Worm (Caenorhabditis elegans): Measurements from ENCODE around the gene W06D11.5.
"Not testable (repeated sequence)": the region's sequence is repeated elsewhere in the genome, so short reads cannot be mapped to it uniquely, and the experiment has no call there.

The W06D11.5 gene

ce11 chrX:12306565-12306964 lies 6.6 kb downstream of the W06D11.5 start, which contains the start of gene phf-32:
Gene phf-32, plus strand, starts transcription at chrX:12306865.
- TF ChIP-seq nfya-1 (tag; optimal IDR thresholded peaks at IDR 0.05; ENCODE audit: insufficient read depth) (no peak), egl-27 (tag; optimal IDR thresholded peaks at IDR 0.05) (no peak), nhr-43 (tag; optimal IDR thresholded peaks at IDR 0.05; ENCODE audit: poor library complexity, severe bottlenecking) (no peak), eor-1 (tag; optimal IDR thresholded peaks at IDR 0.05) (no peak)

ce11 chrX:12308045-12308499 lies 8.1 kb downstream of the W06D11.5 start, which contains the start of gene F17A2.16:
Gene F17A2.16, plus strand, starts transcription at chrX:12308449.
- not testable (repeated sequence) for TF ChIP-seq nhr-77, ztf-11, pha-4 (tag; optimal IDR thresholded peaks at IDR 0.05)

DNA sequence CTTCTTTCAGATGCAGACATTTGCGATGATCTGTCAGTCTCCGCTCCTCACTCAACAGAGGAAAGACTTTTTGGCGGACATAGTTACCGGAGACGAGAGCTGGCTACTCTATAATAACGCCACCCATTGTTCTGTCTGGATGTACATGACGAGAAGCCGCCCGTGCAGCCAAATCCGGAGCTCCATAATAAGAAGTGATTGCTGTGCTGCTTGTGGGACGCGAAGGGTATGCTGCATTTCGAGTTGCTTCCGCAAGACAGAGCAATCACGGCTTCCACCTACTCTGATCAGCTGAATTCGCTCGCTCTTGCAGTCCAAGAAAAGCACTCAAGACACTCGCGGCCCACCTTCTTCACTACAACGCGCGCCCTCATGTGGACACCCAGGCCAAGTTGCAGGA lies 13.8 kb downstream of the W06D11.5 start:
- no peak for TF ChIP-seq lin-39 (tag; optimal IDR thresholded peaks at IDR 0.05)
- TF ChIP-seq elt-1 (tag; optimal IDR thresholded peaks at IDR 0.05): no peak
- no peak for TF ChIP-seq egl-5 (tag; optimal IDR thresholded peaks at IDR 0.05)
- TF ChIP-seq nfya-1 (tag; optimal IDR thresholded peaks at IDR 0.05; ENCODE audit: insufficient read depth): no peak
- TF ChIP-seq nhr-23 (tag; optimal IDR thresholded peaks at IDR 0.05): no peak
- no peak for TF ChIP-seq lsy-12 (tag; optimal IDR thresholded peaks at IDR 0.05)
- TF ChIP-seq skn-1 (tag; optimal IDR thresholded peaks at IDR 0.05): no peak
- no peak for TF ChIP-seq eor-1 (tag; optimal IDR thresholded peaks at IDR 0.05)
- no peak for TF ChIP-seq unc-62 (GFP tag; optimal IDR thresholded peaks at IDR 0.05)
- TF ChIP-seq zag-1 (tag; optimal IDR thresholded peaks at IDR 0.05): no peak
- TF ChIP-seq pha-4 (tag; optimal IDR thresholded peaks at IDR 0.05): no peak
- TF ChIP-seq ceh-16 (tag; optimal IDR thresholded peaks at IDR 0.05): no peak
- TF ChIP-seq ztf-11 (tag; optimal IDR thresholded peaks at IDR 0.05): no peak
- no peak for TF ChIP-seq nhr-11 (tag; optimal IDR thresholded peaks at IDR 0.05)
- no peak for TF ChIP-seq elt-2 (tag; optimal IDR thresholded peaks at IDR 0.05)
- no peak for TF ChIP-seq fos-1 (tag; optimal IDR thresholded peaks at IDR 0.05)
- TF ChIP-seq nhr-28 (tag; optimal IDR thresholded peaks at IDR 0.05): no peak
- TF ChIP-seq nhr-25 (tag; optimal IDR thresholded peaks at IDR 0.05): no peak
- TF ChIP-seq ceh-82 (tag; optimal IDR thresholded peaks at IDR 0.05): no peak
- no peak for TF ChIP-seq pqm-1 (tag; optimal IDR thresholded peaks at IDR 0.05)

DNA sequence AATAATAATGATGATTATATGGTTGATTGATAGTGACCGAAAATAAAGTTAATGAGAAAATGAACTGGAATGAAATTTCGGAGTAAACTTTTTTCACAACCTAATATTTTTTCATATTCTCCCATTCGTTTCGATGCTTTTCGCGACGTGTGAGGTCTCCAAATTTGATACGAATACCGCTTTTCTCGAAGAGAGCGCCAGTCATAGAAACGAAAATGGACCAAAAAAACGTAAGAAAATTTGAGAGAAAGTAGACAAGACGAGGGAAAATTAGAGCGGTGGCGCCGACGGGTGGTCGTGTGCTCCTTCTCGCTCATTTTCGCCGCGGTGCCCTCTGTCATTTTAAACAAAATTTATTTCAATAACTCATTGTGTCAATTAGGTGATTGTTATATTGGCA lies 14.5 kb downstream of the W06D11.5 start:
- TF ChIP-seq fos-1 (tag; optimal IDR thresholded peaks at IDR 0.05) (no peak), pha-4 (tag; optimal IDR thresholded peaks at IDR 0.05) (no peak), ceh-9 (tag; optimal IDR thresholded peaks at IDR 0.05) (no peak), ama-1 (optimal IDR thresholded peaks at IDR 0.05) (no peak), unc-62 (GFP tag; optimal IDR thresholded peaks at IDR 0.05) (no peak), ZK546.5 (tag; optimal IDR thresholded peaks at IDR 0.05) (no peak), lin-15B (tag; optimal IDR thresholded peaks at IDR 0.05) (no peak)

DNA sequence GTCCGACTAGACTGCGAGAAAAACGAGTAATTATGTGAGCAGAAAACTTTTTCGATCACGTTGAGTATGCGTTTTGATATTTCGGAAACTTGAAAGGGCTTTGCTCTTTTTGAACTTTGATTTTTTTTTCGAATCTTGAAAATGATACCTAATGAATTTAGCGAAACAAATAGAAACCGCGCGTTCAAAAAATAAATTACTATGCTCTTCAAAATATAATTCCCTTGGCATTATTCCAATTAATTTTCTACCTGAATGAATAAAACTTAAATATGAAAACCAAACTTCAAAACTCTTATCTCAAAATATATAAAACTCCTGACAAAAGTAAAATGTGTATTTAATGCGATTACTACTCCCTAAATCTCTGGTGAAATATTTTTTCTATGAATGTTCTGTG lies 15.3 kb downstream of the W06D11.5 start, which contains the start of gene xtr-2:
xtr-2 (plus strand) TSS at position 301 of the 400 bp plus-strand sequence.
- TF ChIP-seq jun-1 (tag; optimal IDR thresholded peaks at IDR 0.05) (no peak), egl-5 (tag; optimal IDR thresholded peaks at IDR 0.05) (no peak), nhr-23 (tag; optimal IDR thresholded peaks at IDR 0.05) (no peak), nhr-76 (tag; optimal IDR thresholded peaks at IDR 0.05) (no peak), ZK546.5 (tag; optimal IDR thresholded peaks at IDR 0.05) (no peak), aly-2 (tag; optimal IDR thresholded peaks at IDR 0.05) (no peak)

DNA sequence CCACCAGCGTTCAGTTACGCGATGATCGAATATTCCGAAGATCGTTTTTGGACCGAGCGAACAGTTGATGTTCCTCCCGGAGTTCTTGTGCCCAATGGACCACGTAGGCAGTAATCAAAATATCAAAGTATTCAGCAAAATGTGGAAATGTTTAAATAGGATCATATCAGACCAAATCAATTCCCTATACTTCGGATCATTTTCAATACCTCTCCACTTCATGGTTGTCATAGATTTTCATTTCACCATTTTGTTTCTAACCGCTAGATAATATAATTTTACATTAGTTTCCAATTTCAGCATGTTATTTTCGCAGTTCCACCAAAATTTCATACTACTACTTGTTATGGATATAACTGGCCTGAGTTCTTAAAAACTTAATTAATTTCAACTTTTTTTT lies 17.6 kb downstream of the W06D11.5 start:
- TF ChIP-seq nhr-25 (tag; optimal IDR thresholded peaks at IDR 0.05) (no peak), skn-1 (tag; optimal IDR thresholded peaks at IDR 0.05) (no peak), nhr-23 (tag; optimal IDR thresholded peaks at IDR 0.05) (no peak), ztf-4 (tag; optimal IDR thresholded peaks at IDR 0.05) (no peak), eor-1 (tag; optimal IDR thresholded peaks at IDR 0.05) (no peak), snpc-4 (tag; optimal IDR thresholded peaks at IDR 0.05) (no peak), lsy-12 (tag; optimal IDR thresholded peaks at IDR 0.05) (no peak), nhr-43 (tag; optimal IDR thresholded peaks at IDR 0.05; ENCODE audit: poor library complexity, severe bottlenecking) (no peak), nhr-12 (tag; optimal IDR thresholded peaks at IDR 0.05) (no peak)

Data from whole organism, L3 larva.